Worm (Caenorhabditis elegans) whole organism, L3 larva: ENCODE results near the gene rack-1.

Experiments
- elt-2 ChIP-seq: sonication (generic microtip); optimal IDR thresholded peaks from 2 replicates; lab custom pipeline; 2016; ENCODE audit warnings: missing genetic modification reagents, mild to moderate bottlenecking, missing genetic modification characterization, missing compliant biosample characterization
- jun-1 ChIP-seq: fragments of 150-350 bp; optimal IDR thresholded peaks from 2 replicates; lab custom pipeline; 2014; ENCODE audit warnings: missing biosample characterization, missing genetic modification reagents, missing genetic modification characterization

DNA sequence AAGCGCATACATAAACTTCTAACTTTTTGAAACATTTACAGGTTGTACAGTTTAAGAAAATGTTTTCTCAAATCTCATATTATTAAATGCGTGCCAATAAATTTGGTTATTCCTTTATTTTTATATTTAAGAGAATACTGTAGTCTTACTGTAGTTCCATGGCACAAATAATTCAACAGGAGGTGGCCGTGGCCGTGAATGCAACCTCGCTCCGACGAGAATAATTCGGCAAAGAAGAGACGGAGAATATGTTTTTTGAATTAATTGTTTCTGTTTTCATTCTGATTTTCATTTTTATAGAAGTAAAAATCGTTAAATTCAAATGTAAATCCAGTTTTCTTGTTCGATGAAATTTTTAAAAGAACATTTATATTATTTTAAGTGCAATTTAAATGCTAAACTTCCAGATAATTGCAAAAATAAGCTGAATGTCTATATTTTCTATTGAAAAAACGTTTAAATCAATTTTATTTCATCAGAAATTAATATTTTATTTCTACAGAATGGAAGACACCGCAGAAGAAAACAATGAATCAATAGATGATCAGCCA is 20.9 kb downstream of the rack-1 start, which contains the start of gene gon-4:
- TF ChIP-seq jun-1 (tag; lab: Kevin White, UChicago) (no peak), elt-2 (tag; lab: Kevin White, UChicago) (no peak)
